Fruit fly (Drosophila melanogaster) whole organism, larva: ENCODE results near the gene Cpr65Ay.
"Not testable (repeated sequence)": the region's sequence is repeated elsewhere in the genome, so short reads cannot be mapped to it uniquely, and the experiment has no call there.

ENCODE experiments used
- noc ChIP-seq: fragments of 200-800 bp; sonication (Bioruptor generic); optimal IDR thresholded peaks from 3 replicates; lab custom pipeline; 2019; ENCODE audit warnings: missing biosample characterization, mild to moderate bottlenecking, missing genetic modification characterization, moderate library complexity

Cpr65Ay gene

dm6 chr3L:6154951-6155394 is 3.5 kb downstream of the Cpr65Ay start:
- TF ChIP-seq noc (tag; lab: Kevin White, UChicago): no peak

dm6 chr3L:6152531-6152930 is 5.9 kb downstream of the Cpr65Ay start, which contains the start of gene Acp65Aa:
Acp65Aa (minus strand) TSS chr3L:6152745.
- TF ChIP-seq noc (tag; lab: Kevin White, UChicago): no peak

dm6 chr3L:6150757-6151354 is 7.6 kb downstream of the Cpr65Ay start, which contains the start of the genes Cpr65Ax2 and Lcp65Aa:
Cpr65Ax2 (minus strand) TSS chr3L:6150857.
Lcp65Aa (plus strand) TSS chr3L:6151304.
- not testable (repeated sequence) for TF ChIP-seq noc (tag; lab: Kevin White, UChicago)

- not testable (repeated sequence) for TF ChIP-seq noc (tag; lab: Kevin White, UChicago)
These were observed 9.2 kb downstream of the Cpr65Ay start, which contains the start of gene Lcp65Ab1 for dm6 chr3L:6149248-6149647. Lcp65Ab1 (plus strand) TSS chr3L:6149548.

dm6 chr3L:6147887-6148286 is 10.5 kb downstream of the Cpr65Ay start, which contains the start of gene Cpr65Ax1:
Cpr65Ax1 (minus strand) TSS chr3L:6147987.
- not testable (repeated sequence) for TF ChIP-seq noc (tag; lab: Kevin White, UChicago)

- TF ChIP-seq noc (tag; lab: Kevin White, UChicago): not testable (repeated sequence)
These were observed 12.1 kb downstream of the Cpr65Ay start, which contains the start of gene Lcp65Ab2 for dm6 chr3L:6146374-6146773. Lcp65Ab2 (plus strand) TSS chr3L:6146674.

- TF ChIP-seq noc (tag; lab: Kevin White, UChicago): no peak
These were observed 13.6 kb downstream of the Cpr65Ay start, which contains the start of gene Lcp65Ac for dm6 chr3L:6144769-6145220. Lcp65Ac (plus strand) TSS chr3L:6144819.

- TF ChIP-seq noc (tag; lab: Kevin White, UChicago): no peak
These were observed 15.2 kb downstream of the Cpr65Ay start, which contains the start of gene Lcp65Ad for dm6 chr3L:6143188-6143755. Lcp65Ad (plus strand) TSS chr3L:6143395.

dm6 chr3L:6142313-6142712 is 16.1 kb downstream of the Cpr65Ay start, which contains the start of gene Cpr65Aw:
Cpr65Aw (minus strand) TSS chr3L:6142413.
- TF ChIP-seq noc (tag; lab: Kevin White, UChicago): no peak

dm6 chr3L:6141538-6141937 is 16.9 kb downstream of the Cpr65Ay start:
- no peak for TF ChIP-seq noc (tag; lab: Kevin White, UChicago)

- no peak for TF ChIP-seq noc (tag; lab: Kevin White, UChicago)
These were observed 17.5 kb downstream of the Cpr65Ay start for dm6 chr3L:6140771-6141472.

dm6 chr3L:6139924-6140574 is 18.4 kb downstream of the Cpr65Ay start, which contains the start of gene Cpr65Av:
Cpr65Av (minus strand) TSS chr3L:6139974.
- TF ChIP-seq noc (tag; lab: Kevin White, UChicago): no peak

dm6 chr3L:6138586-6138985 is 19.8 kb downstream of the Cpr65Ay start:
- TF ChIP-seq noc (tag; lab: Kevin White, UChicago): no peak

- no peak for TF ChIP-seq noc (tag; lab: Kevin White, UChicago)
These were observed 20.4 kb downstream of the Cpr65Ay start, which contains the start of gene Lcp65Ae for dm6 chr3L:6138018-6138417. Lcp65Ae (minus strand) TSS chr3L:6138118.

dm6 chr3L:6136691-6137090 is 21.7 kb downstream of the Cpr65Ay start, which contains the start of gene Lcp65Af:
Lcp65Af (minus strand) TSS chr3L:6136791.
- TF ChIP-seq noc (tag; lab: Kevin White, UChicago): no peak
